Worm (Caenorhabditis elegans) whole organism, L3 larva: ENCODE measurements around the gene rsp-3.

Source experiments
- mdl-1 ChIP-seq: fragments of 150-350 bp; optimal IDR thresholded peaks from 2 replicates; lab custom pipeline; 2014; ENCODE audit warnings: missing biosample characterization, missing genetic modification characterization
- nfya-1 ChIP-seq: sonication (generic microtip); optimal IDR thresholded peaks from 2 replicates; lab custom pipeline; 2017; ENCODE audit warnings: missing genetic modification characterization, mild to moderate bottlenecking, missing compliant biosample characterization, antibody characterized with exemption, moderate library complexity; ENCODE audit not compliant: insufficient read depth
- tbx-2 ChIP-seq: sonication (generic microtip); optimal IDR thresholded peaks from 2 replicates; lab custom pipeline; 2016; ENCODE audit warnings: mild to moderate bottlenecking, missing genetic modification characterization, missing compliant biosample characterization
- unc-62 ChIP-seq: fragments of 150-350 bp; sonication (generic microtip); optimal IDR thresholded peaks from 4 replicates; lab custom pipeline; 2014; ENCODE audit warnings: missing biosample characterization, missing genetic modification reagents, missing genetic modification characterization

- TF ChIP-seq tbx-2 (tag; lab: Kevin White, UChicago), result no peak
- no peak for TF ChIP-seq unc-62 (GFP tag; lab: Kevin White, UChicago)
- no peak for TF ChIP-seq mdl-1
- TF ChIP-seq nfya-1, result peak; percentile 62
Observed at ce11 chrIII:12673382-12673970, 14.2 kb downstream of the rsp-3 start, which contains the start of the genes taf-7.2 and elpc-2.
